Fruit fly (Drosophila melanogaster) whole organism, embryonic: Measurements from ENCODE around the gene Obp73a.
A peak's percentile ranks its signal among the peaks of the same experiment; 100 is the strongest.

Experiments used
- ATbp ChIP-seq: fragments of 200-800 bp; sonication (Bioruptor generic); optimal IDR thresholded peaks from 2 replicates; lab custom pipeline; 2017; ENCODE audit warnings: missing biosample characterization, mild to moderate bottlenecking, missing genetic modification characterization, missing genetic modification reagents
- Asciz ChIP-seq: fragments of 200-800 bp; sonication (Bioruptor generic); optimal IDR thresholded peaks from 2 replicates; lab custom pipeline; 2017; ENCODE audit warnings: missing biosample characterization, mild to moderate bottlenecking, missing genetic modification characterization, missing genetic modification reagents
- Atf6 ChIP-seq: fragments of 200-800 bp; sonication (Bioruptor generic); IDR thresholded peaks from 2 replicates; pipeline ENCODE4 v1.3.6; 2022; ENCODE audit warnings: missing biosample characterization, missing genetic modification characterization
- Awh ChIP-seq: fragments of 200-800 bp; sonication (Bioruptor generic); IDR thresholded peaks from 2 replicates; pipeline ENCODE4, ENCODE4 v1.3.6; 2022; ENCODE audit warnings: missing biosample characterization, missing genetic modification characterization
- Blimp-1 ChIP-seq: fragments of 200-800 bp; sonication (Bioruptor generic); optimal IDR thresholded peaks from 3 replicates; lab custom pipeline; 2018; ENCODE audit warnings: missing biosample characterization, missing genetic modification characterization, mild to moderate bottlenecking, moderate library complexity, missing genetic modification reagents
- CG10431 ChIP-seq: fragments of 200-800 bp; sonication (Bioruptor generic); optimal IDR thresholded peaks from 3 replicates; lab custom pipeline; 2018; ENCODE audit warnings: missing biosample characterization, mild to moderate bottlenecking, missing genetic modification characterization
- CG1233 ChIP-seq: fragments of 200-800 bp; sonication (Bioruptor generic); optimal IDR thresholded peaks from 4 replicates; lab custom pipeline; 2018; ENCODE audit warnings: missing biosample characterization, mild to moderate bottlenecking, missing genetic modification characterization
- CG13296 ChIP-seq: fragments of 200-800 bp; sonication (Bioruptor generic); optimal IDR thresholded peaks from 3 replicates; lab custom pipeline; 2018; ENCODE audit warnings: missing biosample characterization, mild to moderate bottlenecking, missing genetic modification characterization
- CG14050 ChIP-seq: fragments of 200-800 bp; sonication (Bioruptor generic); IDR thresholded peaks from 3 replicates; pipeline ENCODE4 v1.3.6; 2022; ENCODE audit warnings: missing biosample characterization, missing genetic modification characterization
- CG1603 ChIP-seq: fragments of 200-800 bp; sonication (Bioruptor generic); optimal IDR thresholded peaks from 2 replicates; lab custom pipeline; 2019; ENCODE audit warnings: missing biosample characterization, mild to moderate bottlenecking, missing genetic modification characterization, moderate library complexity
- CG17361 ChIP-seq: fragments of 200-800 bp; sonication (Bioruptor generic); IDR thresholded peaks from 3 replicates; pipeline ENCODE4 v1.3.6; 2022; ENCODE audit warnings: missing biosample characterization, missing genetic modification characterization
- CG17568 ChIP-seq: fragments of 200-800 bp; sonication (Bioruptor generic); optimal IDR thresholded peaks from 2 replicates; lab custom pipeline; 2018; ENCODE audit warnings: missing biosample characterization, mild to moderate bottlenecking, missing genetic modification characterization, moderate library complexity
- CG17912 ChIP-seq: fragments of 200-800 bp; sonication (Bioruptor generic); optimal IDR thresholded peaks from 2 replicates; lab custom pipeline; 2018; ENCODE audit warnings: missing biosample characterization, mild to moderate bottlenecking, missing genetic modification characterization
- CG18262 ChIP-seq: fragments of 200-800 bp; optimal IDR thresholded peaks from 3 replicates; lab custom pipeline; 2019; ENCODE audit warnings: missing biosample characterization, mild to moderate bottlenecking, missing genetic modification characterization, moderate library complexity
- CG2678 ChIP-seq: fragments of 200-800 bp; sonication (Bioruptor generic); optimal IDR thresholded peaks from 3 replicates; lab custom pipeline; 2019; ENCODE audit warnings: missing biosample characterization, mild to moderate bottlenecking, missing genetic modification characterization, moderate library complexity
- CG2712 ChIP-seq: fragments of 200-800 bp; optimal IDR thresholded peaks from 3 replicates; lab custom pipeline; 2019; ENCODE audit warnings: missing biosample characterization, mild to moderate bottlenecking, missing genetic modification characterization, moderate library complexity
- CG30403 ChIP-seq: fragments of 200-800 bp; sonication (Bioruptor generic); optimal IDR thresholded peaks from 3 replicates; lab custom pipeline; 2016; ENCODE audit warnings: missing biosample characterization, missing genetic modification characterization
- CG31441 ChIP-seq: fragments of 200-800 bp; sonication (Bioruptor generic); IDR thresholded peaks from 2 replicates; pipeline ENCODE4 v1.3.6; 2022; ENCODE audit warnings: missing biosample characterization, missing genetic modification characterization
- CG3407 ChIP-seq: fragments of 200-800 bp; sonication (Bioruptor generic); optimal IDR thresholded peaks from 2 replicates; lab custom pipeline; 2018; ENCODE audit warnings: missing biosample characterization, mild to moderate bottlenecking, missing genetic modification characterization
- CG4282 ChIP-seq: fragments of 200-800 bp; sonication (Bioruptor generic); optimal IDR thresholded peaks from 2 replicates; lab custom pipeline; 2016; ENCODE audit warnings: missing biosample characterization, missing genetic modification characterization
- CG6813 ChIP-seq: fragments of 200-800 bp; sonication (Bioruptor generic); optimal IDR thresholded peaks from 2 replicates; lab custom pipeline; 2017; ENCODE audit warnings: missing biosample characterization, missing genetic modification characterization, mild to moderate bottlenecking, moderate library complexity, missing genetic modification reagents
- CG7372 ChIP-seq: fragments of 200-800 bp; sonication (Bioruptor generic); IDR thresholded peaks from 2 replicates; pipeline ENCODE4 v1.3.6; 2022; ENCODE audit warnings: missing biosample characterization, missing genetic modification characterization
- Med ChIP-seq: fragments of 200-800 bp; sonication (Bioruptor generic); peaks from one replicate; lab custom pipeline; 2016; ENCODE audit warnings: missing biosample characterization, missing genetic modification characterization, mild to moderate bottlenecking, inconsistent platforms, moderate library complexity
- PHDP ChIP-seq: fragments of 200-800 bp; sonication (Bioruptor generic); optimal IDR thresholded peaks from 3 replicates; lab custom pipeline; 2018; ENCODE audit warnings: missing biosample characterization, mild to moderate bottlenecking, missing genetic modification characterization, moderate library complexity
- Rfx ChIP-seq: fragments of 200-800 bp; sonication (Bioruptor generic); IDR thresholded peaks from 2 replicates; pipeline ENCODE4 v1.3.6; 2022; ENCODE audit warnings: missing biosample characterization, missing genetic modification characterization
- Sin3A ChIP-seq: fragments of >200 bp; optimal IDR thresholded peaks from 2 replicates; lab custom pipeline; 2018
- Sox100B ChIP-seq: fragments of 200-800 bp; sonication (Bioruptor generic); optimal IDR thresholded peaks from 3 replicates; lab custom pipeline; 2018; ENCODE audit warnings: missing biosample characterization, mild to moderate bottlenecking, missing genetic modification characterization
- Sry-β ChIP-seq: fragments of 200-800 bp; sonication (Bioruptor generic); optimal IDR thresholded peaks from 2 replicates; lab custom pipeline; 2018; ENCODE audit warnings: missing biosample characterization, mild to moderate bottlenecking, missing genetic modification characterization, moderate library complexity
- Ssrp ChIP-seq: fragments of 200-800 bp; sonication (Bioruptor generic); optimal IDR thresholded peaks from 2 replicates; lab custom pipeline; 2018; ENCODE audit warnings: missing biosample characterization, mild to moderate bottlenecking, missing genetic modification characterization, moderate library complexity
- Tbp ChIP-seq: fragments of >200 bp; optimal IDR thresholded peaks from 2 replicates; lab custom pipeline; 2018; ENCODE audit warnings: missing biosample characterization, missing genetic modification characterization
- dati ChIP-seq: fragments of 200-800 bp; sonication (Bioruptor generic); IDR thresholded peaks from 2 replicates; pipeline ENCODE4 v1.3.6; 2022; ENCODE audit warnings: missing biosample characterization, missing genetic modification characterization
- dmrt99B ChIP-seq: fragments of 200-800 bp; sonication (Bioruptor generic); optimal IDR thresholded peaks from 2 replicates; lab custom pipeline; 2018; ENCODE audit warnings: missing biosample characterization, mild to moderate bottlenecking, missing genetic modification characterization, moderate library complexity
- dpn ChIP-seq, 2 experiments: fragments of 200-800 bp; sonication (Bioruptor generic); optimal IDR thresholded peaks; 3 replicates each; lab custom pipeline; 2016; ENCODE audit warnings: missing biosample characterization in 2 of 2, missing genetic modification characterization in 2 of 2
- exex ChIP-seq: fragments of 200-800 bp; sonication (Bioruptor generic); optimal IDR thresholded peaks from 4 replicates; lab custom pipeline; 2018; ENCODE audit warnings: missing biosample characterization, mild to moderate bottlenecking, missing genetic modification characterization, moderate library complexity
- gem ChIP-seq: fragments of 200-800 bp; sonication (Bioruptor generic); optimal IDR thresholded peaks from 2 replicates; lab custom pipeline; 2019; ENCODE audit warnings: missing biosample characterization, mild to moderate bottlenecking, missing genetic modification characterization, moderate library complexity
- grau ChIP-seq: fragments of 200-800 bp; optimal IDR thresholded peaks from 3 replicates; lab custom pipeline; 2019; ENCODE audit warnings: missing biosample characterization, mild to moderate bottlenecking, missing genetic modification characterization, moderate library complexity
- jigr1 ChIP-seq: fragments of 200-800 bp; sonication (Bioruptor generic); IDR thresholded peaks from 3 replicates; pipeline ENCODE4 v1.3.6; 2022; ENCODE audit warnings: missing biosample characterization, missing genetic modification characterization
- lov ChIP-seq, 2 experiments: fragments of 200-800 bp in 1 of 2; fragments of >200 bp in 1 of 2; sonication (Bioruptor generic) in 1 of 2; IDR thresholded peaks in 1 of 2; optimal IDR thresholded peaks in 1 of 2; 2 replicates in 1 of 2; 3 replicates in 1 of 2; pipeline versions ENCODE4 v1.3.6 to Lab custom; 2017 to 2022; ENCODE audit warnings: missing biosample characterization in 1 of 2, missing genetic modification characterization in 1 of 2
- mirr ChIP-seq: fragments of 200-800 bp; sonication (Bioruptor generic); optimal IDR thresholded peaks from 3 replicates; lab custom pipeline; 2018; ENCODE audit warnings: missing biosample characterization, mild to moderate bottlenecking, missing genetic modification characterization
- mld ChIP-seq: fragments of 200-800 bp; sonication (Bioruptor generic); IDR thresholded peaks from 3 replicates; pipeline ENCODE4 v1.3.6; 2022; ENCODE audit warnings: missing biosample characterization, missing genetic modification characterization; ENCODE audit not compliant: partially characterized antibody
- odd ChIP-seq: fragments of 200-800 bp; sonication (Bioruptor generic); optimal IDR thresholded peaks from 2 replicates; lab custom pipeline; 2017; ENCODE audit warnings: missing biosample characterization, mild to moderate bottlenecking, missing genetic modification characterization
- slp2 ChIP-seq: fragments of 200-800 bp; sonication (Bioruptor generic); optimal IDR thresholded peaks from 2 replicates; lab custom pipeline; 2016; ENCODE audit warnings: missing biosample characterization, missing genetic modification characterization
- sr ChIP-seq: fragments of 200-800 bp; sonication (Bioruptor generic); IDR thresholded peaks from 3 replicates; pipeline ENCODE4 v1.3.6; 2022; ENCODE audit warnings: missing biosample characterization, missing genetic modification characterization
- tgo ChIP-seq: fragments of 200-800 bp; sonication (Bioruptor generic); IDR thresholded peaks from 3 replicates; pipeline ENCODE4 v1.3.6; 2022; ENCODE audit warnings: missing biosample characterization, missing genetic modification characterization
- usp ChIP-seq: fragments of >200 bp; optimal IDR thresholded peaks from 2 replicates; lab custom pipeline; 2017; ENCODE audit warnings: missing biosample characterization, missing genetic modification characterization
- zen2 ChIP-seq: fragments of 200-800 bp; sonication (Bioruptor generic); IDR thresholded peaks from 3 replicates; pipeline ENCODE4 v1.3.6; 2022; ENCODE audit warnings: missing biosample characterization, missing genetic modification characterization; ENCODE audit not compliant: partially characterized antibody

Obp73a gene

DNA sequence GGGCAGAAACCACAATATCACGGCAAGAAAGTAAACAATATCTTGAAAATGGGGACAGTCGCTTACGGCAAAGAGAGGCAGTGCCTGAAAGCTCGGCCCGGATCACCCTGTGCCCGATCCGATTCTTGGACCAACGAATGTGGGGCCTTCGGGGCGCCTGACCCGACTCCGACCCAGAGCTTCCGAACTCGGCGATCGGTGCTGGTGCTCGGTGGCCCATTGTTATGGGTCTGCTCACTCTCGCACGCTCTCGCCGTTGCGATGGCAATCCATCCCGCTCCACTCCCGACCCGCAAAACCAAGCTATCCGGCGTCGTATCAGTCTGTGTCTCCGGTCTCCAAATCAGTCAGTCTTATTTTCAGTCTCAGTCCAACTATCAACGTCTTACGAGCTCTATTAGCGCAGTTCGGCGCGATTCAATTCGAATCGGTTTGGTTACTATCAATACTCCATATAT, 25.5 kb downstream of the Obp73a start, which contains the start of gene Exn (continued):
- no peak for TF ChIP-seq dati
- TF ChIP-seq usp (GFP tag; lab: Kevin White, UChicago): no peak
- TF ChIP-seq Ssrp (tag; lab: Kevin White, UChicago): no peak
- no peak for TF ChIP-seq ATbp

DNA sequence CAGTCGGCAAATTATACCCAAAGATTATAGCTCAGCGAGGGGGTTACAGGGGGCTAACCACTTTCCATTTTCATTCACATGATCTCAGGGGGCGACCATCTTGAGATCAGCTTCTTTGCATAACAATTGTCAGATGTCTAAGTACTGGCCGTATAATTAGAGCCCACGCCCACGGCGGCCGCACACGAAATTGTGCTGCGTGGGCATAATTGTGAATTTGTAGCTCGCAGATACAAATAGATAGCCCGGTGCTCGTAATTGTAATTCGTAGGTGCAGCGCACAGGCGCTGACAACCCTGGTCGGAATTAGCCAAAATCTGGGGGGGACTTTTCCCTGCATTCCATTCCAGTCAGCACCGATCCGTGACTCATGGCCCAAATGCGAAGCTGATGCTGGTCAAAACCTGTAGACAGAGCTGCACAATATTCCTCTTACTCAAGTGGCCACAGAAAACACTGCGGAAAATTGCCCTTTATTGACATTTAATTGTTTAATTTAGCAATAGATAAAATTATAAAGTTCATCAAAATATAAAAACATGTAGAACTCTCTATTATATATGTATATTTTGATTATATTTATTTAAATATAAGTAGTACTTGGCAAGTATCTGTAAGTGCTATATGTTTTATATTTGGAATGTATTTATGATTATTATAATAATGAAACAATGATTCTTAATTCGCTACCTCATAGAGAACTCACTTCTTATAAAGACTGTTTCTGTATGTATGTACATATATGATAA, 27.6 kb downstream of the Obp73a start:
- TF ChIP-seq Rfx (GFP tag; lab: Robert Waterston, UW): peak; percentile 17; the same call in 1 of the 2 replicates
- no peak for TF ChIP-seq CG4282 (GFP tag; lab: Kevin White, UChicago)
- 0 out of 2 replicates have a peak, but pooled peaks have one; percentile 7 for TF ChIP-seq Awh (GFP tag; lab: Robert Waterston, UW)
- peak; percentile 15; the same call in 1 of the 2 replicates for TF ChIP-seq CG7372 (GFP tag; lab: Robert Waterston, UW)
- peak; percentile 29 for TF ChIP-seq CG18262 (tag; lab: Kevin White, UChicago)
- peak; percentile 1 for TF ChIP-seq gem (tag; lab: Kevin White, UChicago)
- peak; percentile 44 for TF ChIP-seq dmrt99B (tag; lab: Kevin White, UChicago)
- TF ChIP-seq CG17361 (GFP tag; lab: Robert Waterston, UW): peak; percentile 37; the same call in 1 of the 3 replicates
- no peak for TF ChIP-seq grau (tag; lab: Kevin White, UChicago)
- TF ChIP-seq jigr1 (GFP tag; lab: Robert Waterston, UW): no peak
- TF ChIP-seq lov (optimal IDR thresholded peaks at IDR 0.05; lab: Kevin White, UChicago): no peak
- TF ChIP-seq lov (GFP tag; IDR thresholded peaks at IDR 0.05; lab: Robert Waterston, UW): 0 out of 3 replicates have a peak, but pooled peaks have one; percentile 44
- no peak for TF ChIP-seq CG14050
- 0 out of 2 replicates have a peak, but pooled peaks have one; percentile 16 for TF ChIP-seq CG31441
- no peak for TF ChIP-seq CG1233 (GFP tag; lab: Kevin White, UChicago)
- TF ChIP-seq Sox100B (GFP tag; lab: Kevin White, UChicago): peak; percentile 14
- peak; percentile 2 for TF ChIP-seq Med (GFP tag; lab: Kevin White, UChicago)
- peak; percentile 23 for TF ChIP-seq Blimp-1 (GFP tag; lab: Kevin White, UChicago)
- TF ChIP-seq sr (GFP tag; lab: Robert Waterston, UW): peak; percentile 76; the same call in 2 of the 3 replicates
- peak; percentile 6 for TF ChIP-seq CG2712 (tag; lab: Kevin White, UChicago)
- TF ChIP-seq CG2678 (tag; lab: Kevin White, UChicago): peak; percentile 15
- TF ChIP-seq Asciz: no peak
- TF ChIP-seq CG3407 (GFP tag; lab: Kevin White, UChicago): no peak
- TF ChIP-seq, all 482 proteins: peak for 15

DNA sequence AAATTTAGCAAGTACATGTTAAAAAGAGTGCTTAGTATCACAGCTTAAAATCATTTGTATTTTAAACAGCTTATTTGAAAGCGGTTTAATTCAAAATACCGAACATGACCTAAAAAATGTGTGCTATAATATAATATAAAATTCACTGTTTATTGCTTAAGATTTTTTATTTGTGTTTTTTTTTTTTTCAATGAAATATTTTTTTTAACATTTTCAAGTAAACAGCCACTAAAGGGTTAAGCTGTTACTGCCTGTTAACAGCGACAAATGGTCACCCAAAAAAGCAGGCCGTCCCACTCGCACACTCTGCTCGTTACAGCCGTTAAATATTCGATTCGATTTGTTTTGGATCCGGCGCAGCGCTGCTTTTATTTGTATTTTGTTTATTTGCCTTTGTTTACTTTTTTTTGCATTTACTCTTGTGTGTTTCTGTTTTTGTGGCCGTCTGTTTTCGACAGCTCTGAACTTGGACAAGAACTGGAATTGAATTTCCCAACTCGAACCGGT, 30.5 kb downstream of the Obp73a start:
- TF ChIP-seq zen2: no peak
- TF ChIP-seq CG17568 (GFP tag; lab: Kevin White, UChicago): peak; percentile 68
- peak; percentile 66 for TF ChIP-seq ATbp
- no peak for TF ChIP-seq CG17912 (GFP tag; lab: Kevin White, UChicago)
- TF ChIP-seq Sry-β (GFP tag; lab: Kevin White, UChicago): no peak
- peak; percentile 57 for TF ChIP-seq CG13296 (GFP tag; lab: Kevin White, UChicago)
- TF ChIP-seq tgo: no peak
- TF ChIP-seq CG1603 (tag; lab: Kevin White, UChicago): no peak
- no peak for TF ChIP-seq odd (GFP tag; lab: Kevin White, UChicago)
- no peak for TF ChIP-seq CG10431 (GFP tag; lab: Kevin White, UChicago)
- TF ChIP-seq dpn (GFP tag; optimal IDR thresholded peaks at IDR 0.05; lab: Kevin White, UChicago): no peak
- TF ChIP-seq CG6813 (GFP tag; lab: Kevin White, UChicago): peak; percentile 15
- TF ChIP-seq CG30403 (GFP tag; lab: Kevin White, UChicago): peak; percentile 1
- TF ChIP-seq mirr (GFP tag; lab: Kevin White, UChicago): no peak
- TF ChIP-seq mld: no peak
- TF ChIP-seq PHDP (tag; lab: Kevin White, UChicago): no peak
- TF ChIP-seq exex (tag; lab: Kevin White, UChicago): peak; percentile 1
- TF ChIP-seq Tbp (GFP tag; lab: Kevin White, UChicago): no peak
- no peak for TF ChIP-seq Sin3A
- peak; percentile 33; the same call in 1 of the 2 replicates for TF ChIP-seq Atf6
- no peak for TF ChIP-seq slp2
